Fruit fly (Drosophila melanogaster): ENCODE data around the gene Ypel.

The Ypel gene

DNA sequence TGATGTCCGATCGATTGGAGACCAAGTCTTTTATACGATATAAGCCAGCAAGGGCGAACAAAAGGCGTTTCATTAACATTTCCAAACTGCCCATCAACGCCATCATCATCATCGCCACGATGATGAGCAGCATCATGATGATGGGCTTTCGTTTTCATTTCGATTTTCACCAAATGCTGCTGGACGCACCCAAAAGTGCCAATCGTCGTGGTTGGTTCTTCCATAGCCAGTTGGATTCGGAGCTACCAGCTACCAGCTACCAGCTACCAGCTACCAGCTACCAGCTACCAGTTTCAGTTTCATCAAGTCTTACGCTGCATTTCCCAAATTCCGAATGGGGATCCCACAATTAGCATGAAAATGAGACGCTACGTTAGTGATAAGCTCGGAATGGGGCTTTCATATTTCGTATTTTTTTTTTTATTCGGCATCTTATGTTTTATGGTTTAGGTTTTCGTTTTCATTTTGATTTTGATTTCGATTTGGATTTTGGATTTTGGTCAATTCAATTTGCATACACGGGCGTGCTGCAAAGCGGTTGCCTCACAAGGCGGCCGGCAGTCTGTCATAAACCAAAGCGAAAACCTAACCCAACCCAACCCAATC lies 4.6 kb upstream of the Ypel start, which contains the start of gene CG2962:
CG2962 (minus strand) TSS at position 9 of the 606 bp plus-strand sequence.
- no peak for TF ChIP-seq D1 (tag; optimal IDR thresholded peaks at IDR 0.05)
- TF ChIP-seq CG4496 (GFP tag; IDR thresholded peaks at IDR 0.05), result no peak

DNA sequence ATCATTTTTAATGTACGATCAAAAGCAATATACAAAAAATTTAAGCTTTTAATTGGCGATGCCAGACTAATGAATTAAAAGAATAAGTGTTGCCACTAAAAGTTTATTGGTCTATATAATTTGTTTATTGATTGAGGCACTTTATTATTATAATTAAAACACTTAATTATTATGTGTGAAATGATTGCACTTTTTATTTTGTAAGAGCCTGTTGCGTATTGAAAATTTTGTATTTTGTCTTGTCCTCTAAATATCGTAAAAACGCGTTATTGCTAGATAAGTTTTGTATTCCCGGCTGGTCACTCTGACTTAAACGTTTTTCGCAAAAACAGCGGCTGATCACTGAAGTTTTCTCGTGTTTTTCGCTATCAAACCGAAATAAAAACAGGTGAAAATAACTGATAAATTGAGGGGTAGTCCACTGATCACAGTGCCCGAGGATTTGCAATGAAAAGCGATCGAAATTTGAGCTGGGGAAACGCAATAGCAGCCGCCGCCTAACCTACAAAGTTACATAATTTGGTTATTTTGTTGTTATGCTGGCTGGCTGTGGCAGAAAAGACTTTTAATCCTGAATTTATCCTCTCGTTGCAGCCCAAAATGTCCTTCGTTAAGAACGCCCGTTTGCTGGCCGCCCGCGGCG lies 634 bp upstream of the Ypel start, which contains the start of gene ATPsyndelta:
ATPsyndelta (plus strand) TSS at position 284 of the 643 bp plus-strand sequence.
- TF ChIP-seq CG12605 (GFP tag; IDR thresholded peaks at IDR 0.05) (no peak), CG4496 (GFP tag; IDR thresholded peaks at IDR 0.05) (no peak), CG32121 (GFP tag; IDR thresholded peaks at IDR 0.05) (no peak), fd96Ca (GFP tag; IDR thresholded peaks at IDR 0.05) (no peak), EcR (GFP tag; optimal IDR thresholded peaks at IDR 0.05) (no peak)

DNA sequence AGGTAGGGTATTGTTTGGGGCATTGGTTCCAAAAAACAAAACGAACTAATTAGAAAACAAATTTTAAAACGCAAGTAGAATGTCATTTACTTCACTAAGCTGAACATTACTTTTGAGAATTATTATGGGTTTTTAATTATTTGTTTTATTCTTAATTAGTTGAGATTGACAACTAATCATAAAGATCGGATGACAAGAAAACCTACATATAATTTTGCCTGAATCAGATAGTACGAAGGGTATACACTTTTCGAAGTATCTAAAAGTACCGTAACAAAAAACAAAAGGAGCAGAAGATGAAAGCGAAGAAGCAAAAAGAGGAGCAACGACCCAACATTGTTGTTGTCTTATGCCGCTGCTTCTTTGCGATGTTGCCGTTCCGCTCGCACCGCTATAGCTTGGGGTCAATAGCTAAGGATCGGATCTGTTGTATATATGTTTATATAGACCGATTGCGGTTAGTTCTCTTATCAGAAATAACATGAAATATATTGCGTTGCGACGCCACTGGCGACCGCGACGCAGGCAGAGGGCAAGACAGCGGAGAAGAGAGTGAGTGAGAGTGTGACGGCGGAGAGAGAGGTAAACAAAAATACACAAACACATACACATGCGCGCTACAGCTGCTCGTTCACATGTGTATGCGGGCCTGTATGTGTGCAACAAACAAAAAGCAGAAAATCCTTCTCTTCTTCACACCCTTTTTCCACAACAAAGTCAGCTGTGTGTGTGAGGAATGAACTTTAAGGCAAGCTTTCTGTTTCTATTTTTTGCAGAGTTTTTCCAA lies 853 bp downstream of the Ypel start:
- TF ChIP-seq CG32121 (GFP tag; IDR thresholded peaks at IDR 0.05), result peak; percentile 69
- peak; percentile 78 for TF ChIP-seq Pif1A (GFP tag; optimal IDR thresholded peaks at IDR 0.05)
- no peak for TF ChIP-seq CG13204 (GFP tag; optimal IDR thresholded peaks at IDR 0.05)
- TF ChIP-seq Snoo (tag; optimal IDR thresholded peaks at IDR 0.05), result peak; percentile 87
- TF ChIP-seq fd96Ca (GFP tag; IDR thresholded peaks at IDR 0.05), result no peak
- TF ChIP-seq CG9948 (tag; optimal IDR thresholded peaks at IDR 0.05), result peak; percentile 79
- TF ChIP-seq CG14655 (GFP tag; optimal IDR thresholded peaks at IDR 0.05), result peak; percentile 94
- TF ChIP-seq rn (GFP tag; IDR thresholded peaks at IDR 0.05), result peak; percentile 36; the same call in 1 of the 2 replicates
- TF ChIP-seq CG12605 (GFP tag; IDR thresholded peaks at IDR 0.05), result peak; percentile 69
- peak; percentile 67 for TF ChIP-seq CG34367 (tag; optimal IDR thresholded peaks at IDR 0.05)
- peak; percentile 83 for TF ChIP-seq Pif1B (GFP tag; optimal IDR thresholded peaks at IDR 0.05)
- TF ChIP-seq CG8301 (tag; optimal IDR thresholded peaks at IDR 0.05), result peak; percentile 88
- TF ChIP-seq CG17806 (tag; optimal IDR thresholded peaks at IDR 0.05), result peak; percentile 76
- peak; percentile 83; the same call in 2 of the 3 replicates for TF ChIP-seq CG4496 (GFP tag; IDR thresholded peaks at IDR 0.05)
- peak; percentile 23 for TF ChIP-seq gl (tag; optimal IDR thresholded peaks at IDR 0.05)
- no peak for TF ChIP-seq CG10348 (GFP tag; IDR thresholded peaks at IDR 0.05)
- peak; percentile 80 for TF ChIP-seq CG8159 (tag; optimal IDR thresholded peaks at IDR 0.05)
- peak; percentile 54; the same call in 1 of the 2 replicates for TF ChIP-seq Ets98B (GFP tag; IDR thresholded peaks at IDR 0.05)
- peak; percentile 99 for TF ChIP-seq EcR (GFP tag; optimal IDR thresholded peaks at IDR 0.05)
- peak; percentile 70 for TF ChIP-seq CG15710 (tag; optimal IDR thresholded peaks at IDR 0.05)
- peak; percentile 59 for TF ChIP-seq D1 (tag; optimal IDR thresholded peaks at IDR 0.05)

DNA sequence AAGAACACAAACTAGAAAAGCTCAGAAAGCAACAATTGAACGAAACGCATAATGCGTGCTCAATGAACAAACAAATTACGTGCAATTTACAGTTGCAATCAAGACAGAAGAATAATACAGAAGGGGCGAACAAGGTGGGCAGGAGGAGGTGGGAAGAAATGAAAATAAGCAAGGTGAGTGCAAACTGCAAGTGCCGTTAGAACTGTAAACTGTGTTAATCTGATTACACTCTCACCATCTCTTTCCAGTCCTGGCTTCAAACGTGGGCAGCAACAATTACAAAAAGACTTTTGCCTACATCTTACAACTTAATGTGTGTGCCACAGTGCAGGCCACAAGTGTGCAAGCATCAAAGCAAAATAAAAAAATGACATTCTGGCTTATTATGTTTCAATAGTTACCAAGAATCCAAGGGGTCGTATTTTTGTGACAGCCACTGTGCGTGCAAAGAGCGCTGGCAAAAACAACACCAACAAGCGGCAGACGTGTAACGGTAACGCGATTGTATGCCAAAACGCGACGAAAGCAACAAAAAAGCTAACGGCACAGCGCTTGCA lies 1.8 kb downstream of the Ypel start:
- peak; percentile 24 for TF ChIP-seq CG9948 (tag; optimal IDR thresholded peaks at IDR 0.05)
- no peak for TF ChIP-seq gl (tag; optimal IDR thresholded peaks at IDR 0.05)
- TF ChIP-seq CG8301 (tag; optimal IDR thresholded peaks at IDR 0.05), result peak; percentile 59
- TF ChIP-seq CG13204 (GFP tag; optimal IDR thresholded peaks at IDR 0.05), result no peak
- peak; percentile 27 for TF ChIP-seq CG8159 (tag; optimal IDR thresholded peaks at IDR 0.05)
- TF ChIP-seq CG10348 (GFP tag; IDR thresholded peaks at IDR 0.05), result 0 out of 2 replicates have a peak, but pooled peaks have one; percentile 15
- TF ChIP-seq CG14655 (GFP tag; optimal IDR thresholded peaks at IDR 0.05), result peak; percentile 49
- TF ChIP-seq CG4496 (GFP tag; IDR thresholded peaks at IDR 0.05), result peak; percentile 56; the same call in 1 of the 3 replicates
- TF ChIP-seq Ets98B (GFP tag; IDR thresholded peaks at IDR 0.05), result peak; percentile 63
- TF ChIP-seq CG15710 (tag; optimal IDR thresholded peaks at IDR 0.05), result peak; percentile 7
- TF ChIP-seq rn (GFP tag; IDR thresholded peaks at IDR 0.05), result no peak
- TF ChIP-seq Pif1B (GFP tag; optimal IDR thresholded peaks at IDR 0.05), result no peak
- peak; percentile 78 for TF ChIP-seq fd96Ca (GFP tag; IDR thresholded peaks at IDR 0.05)
- peak; percentile 23 for TF ChIP-seq CG17806 (tag; optimal IDR thresholded peaks at IDR 0.05)
- no peak for TF ChIP-seq EcR (GFP tag; optimal IDR thresholded peaks at IDR 0.05)
- no peak for TF ChIP-seq Pif1A (GFP tag; optimal IDR thresholded peaks at IDR 0.05)
- no peak for TF ChIP-seq Snoo (tag; optimal IDR thresholded peaks at IDR 0.05)
- peak; percentile 66 for TF ChIP-seq CG32121 (GFP tag; IDR thresholded peaks at IDR 0.05)
- TF ChIP-seq CG34367 (tag; optimal IDR thresholded peaks at IDR 0.05), result peak; percentile 17
- peak; percentile 51 for TF ChIP-seq CG12605 (GFP tag; IDR thresholded peaks at IDR 0.05)
- no peak for TF ChIP-seq D1 (tag; optimal IDR thresholded peaks at IDR 0.05)

DNA sequence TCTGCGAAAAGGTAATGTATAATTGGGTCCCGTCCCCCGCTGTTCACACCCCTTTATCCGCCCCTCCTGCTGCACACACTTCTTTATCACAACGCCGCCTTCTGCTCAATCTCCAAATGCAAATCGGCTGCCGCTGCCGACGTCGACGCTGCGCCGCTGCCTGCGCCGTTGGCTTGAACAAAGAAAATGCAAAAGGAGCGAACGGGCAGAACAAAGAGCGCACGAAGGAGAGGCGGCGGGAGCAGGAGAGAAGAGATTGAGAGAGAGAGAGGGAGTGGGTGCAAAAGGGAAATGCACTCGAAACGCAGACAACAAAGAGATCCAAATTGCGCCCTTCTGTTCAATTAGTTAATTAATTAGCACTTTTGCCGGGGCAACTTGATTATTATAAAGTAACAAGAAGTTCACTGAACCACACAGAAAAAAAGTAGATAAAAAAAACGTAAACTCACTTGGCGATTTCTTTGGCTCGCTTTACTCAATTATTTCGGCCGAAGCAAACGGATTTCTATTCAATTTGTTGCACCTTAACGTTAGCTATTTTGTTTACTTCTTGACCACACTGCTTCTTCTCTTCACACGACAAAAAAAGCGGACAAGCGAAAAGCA lies 2.5 kb downstream of the Ypel start:
- TF ChIP-seq CG10348 (GFP tag; IDR thresholded peaks at IDR 0.05) (no peak), CG14655 (GFP tag; optimal IDR thresholded peaks at IDR 0.05) (no peak), rn (GFP tag; IDR thresholded peaks at IDR 0.05) (no peak), CG12605 (GFP tag; IDR thresholded peaks at IDR 0.05) (no peak), CG34367 (tag; optimal IDR thresholded peaks at IDR 0.05) (no peak), D1 (tag; optimal IDR thresholded peaks at IDR 0.05) (no peak), CG13204 (GFP tag; optimal IDR thresholded peaks at IDR 0.05) (peak; percentile 22), CG8159 (tag; optimal IDR thresholded peaks at IDR 0.05) (peak; percentile 12), EcR (GFP tag; optimal IDR thresholded peaks at IDR 0.05) (peak; percentile 94), Pif1A (GFP tag; optimal IDR thresholded peaks at IDR 0.05) (no peak), Snoo (tag; optimal IDR thresholded peaks at IDR 0.05) (no peak)
